Fruit fly (Drosophila melanogaster) whole organism, embryonic: Measurements from ENCODE around the gene corto.

ENCODE experiments used
- B-H1 ChIP-seq: fragments of 200-800 bp; sonication (Bioruptor generic); IDR thresholded peaks from 3 replicates; pipeline ENCODE4 v1.3.6; 2022; ENCODE audit warnings: missing biosample characterization, missing genetic modification characterization
- Blimp-1 ChIP-seq: fragments of 200-800 bp; sonication (Bioruptor generic); optimal IDR thresholded peaks from 3 replicates; lab custom pipeline; 2018; ENCODE audit warnings: missing biosample characterization, missing genetic modification characterization, mild to moderate bottlenecking, moderate library complexity, missing genetic modification reagents
- CG10565 ChIP-seq: fragments of 200-800 bp; sonication (Bioruptor generic); optimal IDR thresholded peaks from 3 replicates; lab custom pipeline; 2016; ENCODE audit warnings: missing biosample characterization, mild to moderate bottlenecking, missing genetic modification characterization
- CG11398 ChIP-seq: fragments of 200-800 bp; sonication (Bioruptor generic); optimal IDR thresholded peaks from 2 replicates; lab custom pipeline; 2016; ENCODE audit warnings: missing biosample characterization, missing genetic modification characterization
- CG11504 ChIP-seq: fragments of 200-800 bp; sonication (Bioruptor generic); optimal IDR thresholded peaks from 3 replicates; lab custom pipeline; 2019; ENCODE audit warnings: missing biosample characterization, mild to moderate bottlenecking, missing genetic modification characterization, moderate library complexity
- CG12299 ChIP-seq: fragments of 200-800 bp; sonication (Bioruptor generic); optimal IDR thresholded peaks from 2 replicates; lab custom pipeline; 2018; ENCODE audit warnings: missing biosample characterization, mild to moderate bottlenecking, missing genetic modification characterization
- CG13287 ChIP-seq: fragments of 200-800 bp; sonication (Bioruptor generic); IDR thresholded peaks from 2 replicates; pipeline ENCODE4 v1.3.6; 2022; ENCODE audit warnings: missing biosample characterization, missing genetic modification characterization; ENCODE audit not compliant: partially characterized antibody
- CG13424 ChIP-seq: fragments of 200-800 bp; sonication (Bioruptor generic); optimal IDR thresholded peaks from 2 replicates; lab custom pipeline; 2019; ENCODE audit warnings: missing biosample characterization, mild to moderate bottlenecking, missing genetic modification characterization, moderate library complexity
- CG14860 ChIP-seq: fragments of 200-800 bp; sonication (Bioruptor generic); IDR thresholded peaks from 3 replicates; pipeline ENCODE4 v1.3.6; 2022; ENCODE audit warnings: missing biosample characterization, missing genetic modification characterization; ENCODE audit not compliant: partially characterized antibody
- CG2678 ChIP-seq: fragments of 200-800 bp; sonication (Bioruptor generic); optimal IDR thresholded peaks from 3 replicates; lab custom pipeline; 2019; ENCODE audit warnings: missing biosample characterization, mild to moderate bottlenecking, missing genetic modification characterization, moderate library complexity
- CG2875 ChIP-seq: fragments of 200-800 bp; sonication (Bioruptor generic); optimal IDR thresholded peaks from 2 replicates; lab custom pipeline; 2017; ENCODE audit warnings: missing biosample characterization, mild to moderate bottlenecking, missing genetic modification characterization, missing genetic modification reagents
- CG3847 ChIP-seq: fragments of 200-800 bp; sonication (Bioruptor generic); IDR thresholded peaks from 2 replicates; pipeline ENCODE4 v1.3.6; 2022; ENCODE audit warnings: missing biosample characterization, missing genetic modification characterization
- CG6254 ChIP-seq: fragments of 200-800 bp; sonication (Bioruptor generic); optimal IDR thresholded peaks from 3 replicates; lab custom pipeline; 2017; ENCODE audit warnings: mild to moderate bottlenecking, missing biosample characterization, missing genetic modification reagents, missing genetic modification characterization
- CG6765 ChIP-seq: fragments of 200-800 bp; sonication (Bioruptor generic); optimal IDR thresholded peaks from 3 replicates; lab custom pipeline; 2017; ENCODE audit warnings: missing biosample characterization, mild to moderate bottlenecking, missing genetic modification characterization
- CG7963 ChIP-seq: fragments of 200-800 bp; sonication (Bioruptor generic); IDR thresholded peaks from 3 replicates; pipeline ENCODE4 v1.3.6; 2022; ENCODE audit warnings: missing biosample characterization, missing genetic modification characterization; ENCODE audit not compliant: partially characterized antibody
- CG8478 ChIP-seq: fragments of >200 bp; optimal IDR thresholded peaks from 2 replicates; lab custom pipeline; 2018
- CG8924 ChIP-seq: fragments of 200-800 bp; optimal IDR thresholded peaks from 3 replicates; lab custom pipeline; 2019; ENCODE audit warnings: missing biosample characterization, mild to moderate bottlenecking, missing genetic modification characterization, moderate library complexity
- CkIIα-i1 ChIP-seq: fragments of 200-800 bp; sonication (Bioruptor generic); IDR thresholded peaks from 2 replicates; pipeline ENCODE4 v1.3.6; 2022; ENCODE audit warnings: missing biosample characterization, missing genetic modification characterization
- Dip3 ChIP-seq: fragments of 200-800 bp; sonication (Bioruptor generic); optimal IDR thresholded peaks from 3 replicates; lab custom pipeline; 2016; ENCODE audit warnings: missing biosample characterization, missing genetic modification characterization
- Doc3 ChIP-seq: fragments of 200-800 bp; sonication (Bioruptor generic); IDR thresholded peaks from 3 replicates; pipeline ENCODE4 v1.3.6; 2022; ENCODE audit warnings: missing biosample characterization, missing genetic modification characterization; ENCODE audit not compliant: partially characterized antibody
- Eip74EF ChIP-seq, 2 experiments: fragments of 200-800 bp in 1 of 2; fragments of >200 bp in 1 of 2; sonication (Bioruptor generic) in 1 of 2; optimal IDR thresholded peaks; 2 replicates each; lab custom pipeline; 2017 to 2019; ENCODE audit warnings: missing biosample characterization in 2 of 2, missing genetic modification characterization in 2 of 2, mild to moderate bottlenecking in 1 of 2, moderate library complexity in 1 of 2
- Hmr ChIP-seq: fragments of 200-800 bp; sonication (Bioruptor generic); optimal IDR thresholded peaks from 3 replicates; lab custom pipeline; 2017; ENCODE audit warnings: mild to moderate bottlenecking, missing biosample characterization, missing genetic modification reagents, missing genetic modification characterization
- Hr3 ChIP-seq: fragments of 200-800 bp; sonication (Bioruptor generic); optimal IDR thresholded peaks from 3 replicates; lab custom pipeline; 2016; ENCODE audit warnings: missing biosample characterization, missing genetic modification characterization
- MTF-1 ChIP-seq: fragments of 200-800 bp; sonication (Bioruptor generic); optimal IDR thresholded peaks from 2 replicates; lab custom pipeline; 2018; ENCODE audit warnings: missing biosample characterization, mild to moderate bottlenecking, missing genetic modification characterization, borderline replicate concordance
- NC2α ChIP-seq: fragments of 200-800 bp; sonication (Bioruptor generic); optimal IDR thresholded peaks from 2 replicates; lab custom pipeline; 2016; ENCODE audit warnings: missing biosample characterization, missing genetic modification characterization
- PHDP ChIP-seq: fragments of 200-800 bp; sonication (Bioruptor generic); optimal IDR thresholded peaks from 3 replicates; lab custom pipeline; 2018; ENCODE audit warnings: missing biosample characterization, mild to moderate bottlenecking, missing genetic modification characterization, moderate library complexity
- YL-1 ChIP-seq: fragments of 200-800 bp; sonication (Bioruptor generic); optimal IDR thresholded peaks from 3 replicates; lab custom pipeline; 2017; ENCODE audit warnings: missing biosample characterization, mild to moderate bottlenecking, missing genetic modification characterization
- ab ChIP-seq: fragments of 200-800 bp; sonication (Bioruptor generic); optimal IDR thresholded peaks from 2 replicates; lab custom pipeline; 2016; ENCODE audit warnings: missing biosample characterization, missing genetic modification characterization
- ac ChIP-seq: fragments of 200-800 bp; sonication (Bioruptor generic); optimal IDR thresholded peaks from 3 replicates; lab custom pipeline; 2017; ENCODE audit warnings: missing biosample characterization, mild to moderate bottlenecking, missing genetic modification characterization
- ap ChIP-seq: fragments of 200-800 bp; sonication (Bioruptor generic); IDR thresholded peaks from 2 replicates; pipeline ENCODE4 v1.3.6; 2022; ENCODE audit warnings: missing biosample characterization, missing genetic modification characterization
- cad ChIP-seq: fragments of >200 bp; optimal IDR thresholded peaks from 2 replicates; lab custom pipeline; 2017; ENCODE audit warnings: missing biosample characterization, missing genetic modification characterization
- caup ChIP-seq: fragments of 200-800 bp; sonication (Bioruptor generic); optimal IDR thresholded peaks from 3 replicates; lab custom pipeline; 2017; ENCODE audit warnings: missing biosample characterization, mild to moderate bottlenecking, missing genetic modification characterization, moderate library complexity; ENCODE audit not compliant: severe bottlenecking
- crol ChIP-seq: fragments of 200-800 bp; sonication (Bioruptor generic); IDR thresholded peaks from 2 replicates; pipeline ENCODE4 v1.3.6; 2022; ENCODE audit warnings: missing biosample characterization, missing genetic modification characterization
- danr ChIP-seq: fragments of 200-800 bp; sonication (Bioruptor generic); IDR thresholded peaks from 2 replicates; pipeline ENCODE4 v1.3.6; 2022; ENCODE audit warnings: missing biosample characterization, missing genetic modification characterization
- dmrt99B ChIP-seq: fragments of 200-800 bp; sonication (Bioruptor generic); optimal IDR thresholded peaks from 2 replicates; lab custom pipeline; 2018; ENCODE audit warnings: missing biosample characterization, mild to moderate bottlenecking, missing genetic modification characterization, moderate library complexity
- knrl ChIP-seq: fragments of 200-800 bp; sonication (Bioruptor generic); IDR thresholded peaks from 3 replicates; pipeline ENCODE4 v1.3.6; 2022; ENCODE audit warnings: missing biosample characterization, missing genetic modification characterization; ENCODE audit not compliant: partially characterized antibody
- nerfin-2 ChIP-seq: fragments of 200-800 bp; sonication (Bioruptor generic); IDR thresholded peaks from 2 replicates; pipeline ENCODE4 v1.3.6; 2022; ENCODE audit warnings: missing biosample characterization, missing genetic modification characterization; ENCODE audit not compliant: partially characterized antibody
- prd ChIP-seq, 3 experiments: fragments of >200 bp in 2 of 3; fragments of 200-800 bp in 1 of 3; sonication (Bioruptor generic) in 1 of 3; optimal IDR thresholded peaks in 2 of 3; IDR thresholded peaks in 1 of 3; 2 replicates in 2 of 3; 3 replicates in 1 of 3; pipeline versions ENCODE4 v1.3.6 to Lab custom; 2017 to 2022; ENCODE audit warnings: missing biosample characterization in 1 of 3, missing genetic modification characterization in 1 of 3
- pzg ChIP-seq: fragments of 200-800 bp; sonication (Bioruptor generic); optimal IDR thresholded peaks from 3 replicates; lab custom pipeline; 2018; ENCODE audit warnings: missing biosample characterization, mild to moderate bottlenecking, missing genetic modification characterization, moderate library complexity
- sens-2 ChIP-seq: fragments of 200-800 bp; sonication (Bioruptor generic); IDR thresholded peaks from 2 replicates; pipeline ENCODE4 v1.3.6; 2022; ENCODE audit warnings: missing biosample characterization, missing genetic modification characterization
- shn ChIP-seq: fragments of 200-800 bp; sonication (Bioruptor generic); optimal IDR thresholded peaks from 3 replicates; lab custom pipeline; 2016; ENCODE audit warnings: missing biosample characterization, missing genetic modification characterization
- slbo ChIP-seq: fragments of 200-800 bp; sonication (Bioruptor generic); IDR thresholded peaks from 2 replicates; pipeline ENCODE4 v1.3.6; 2022; ENCODE audit warnings: missing biosample characterization, missing genetic modification characterization
- tin ChIP-seq: fragments of 200-800 bp; sonication (Bioruptor generic); optimal IDR thresholded peaks from 3 replicates; lab custom pipeline; 2016; ENCODE audit warnings: missing biosample characterization, missing genetic modification characterization
- tll ChIP-seq, 2 experiments: fragments of 200-800 bp in 1 of 2; fragments of >200 bp in 1 of 2; sonication (Bioruptor generic) in 1 of 2; optimal IDR thresholded peaks; 2 replicates each; lab custom pipeline; 2017 to 2019; ENCODE audit warnings: missing biosample characterization in 2 of 2, missing genetic modification characterization in 2 of 2, mild to moderate bottlenecking in 1 of 2, moderate library complexity in 1 of 2
- usp ChIP-seq: fragments of >200 bp; optimal IDR thresholded peaks from 2 replicates; lab custom pipeline; 2017; ENCODE audit warnings: missing biosample characterization, missing genetic modification characterization
- vvl ChIP-seq: fragments of 200-800 bp; sonication (Bioruptor generic); IDR thresholded peaks from 2 replicates; pipeline ENCODE4 v1.3.6; 2022; ENCODE audit warnings: missing biosample characterization, missing genetic modification characterization
- zen ChIP-seq: fragments of 200-800 bp; sonication (Bioruptor generic); optimal IDR thresholded peaks from 3 replicates; lab custom pipeline; 2018; ENCODE audit warnings: missing biosample characterization, mild to moderate bottlenecking, missing genetic modification characterization, moderate library complexity

Gene corto

DNA sequence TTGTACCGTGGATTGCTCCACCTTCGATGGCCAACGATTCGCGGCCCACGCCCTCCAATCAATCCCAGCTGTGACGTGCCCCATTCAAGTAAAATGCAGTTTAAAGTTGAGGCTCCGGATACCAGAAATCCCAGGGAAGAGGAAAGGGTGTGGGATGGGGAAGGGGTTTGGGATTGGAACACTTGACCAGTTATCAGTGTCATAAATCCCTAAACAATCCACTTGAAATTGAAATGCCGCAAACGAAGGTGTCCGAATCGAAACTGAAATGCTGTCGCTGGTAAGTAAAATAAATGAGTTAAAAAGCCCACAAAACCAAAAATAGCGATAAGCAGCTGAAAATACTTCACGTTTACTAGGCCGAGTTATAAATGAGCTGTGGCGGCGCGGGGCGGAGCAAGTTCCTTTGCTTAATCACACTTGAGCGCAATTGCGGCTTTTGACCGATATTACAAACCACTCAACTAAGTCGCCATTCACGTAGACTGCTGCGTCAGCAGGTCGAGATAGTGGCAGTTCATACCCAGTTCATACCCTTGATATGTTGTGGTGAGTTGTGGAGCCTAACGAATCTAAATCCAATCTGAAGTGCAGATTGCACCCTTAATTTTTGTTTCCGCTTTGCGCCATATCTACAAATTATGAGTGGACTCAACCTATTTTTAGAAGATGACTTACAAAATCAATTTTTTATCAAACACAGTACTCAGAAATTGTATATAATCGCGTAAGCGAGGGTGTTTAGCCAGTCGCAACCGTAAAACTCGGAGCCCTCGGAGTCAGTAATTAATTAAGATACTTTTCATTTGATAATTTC, 22.1 kb downstream of the corto start (continued):
- no peak for TF ChIP-seq pzg
- no peak for TF ChIP-seq CkIIα-i1
- TF ChIP-seq usp (GFP tag; lab: Kevin White, UChicago) = no peak
- no peak for TF ChIP-seq ab (GFP tag; lab: Kevin White, UChicago)
- no peak for TF ChIP-seq CG10565 (GFP tag; lab: Kevin White, UChicago)
- TF ChIP-seq CG11504 = peak; percentile 18
- TF ChIP-seq CG8924 (tag; lab: Kevin White, UChicago) = no peak
- no peak for TF ChIP-seq knrl (GFP tag; lab: Robert Waterston, UW)
- TF ChIP-seq CG2875 (GFP tag; lab: Kevin White, UChicago) = no peak
- no peak; the same call in 1 of the 2 replicates for TF ChIP-seq CG3847 (GFP tag; lab: Robert Waterston, UW)
- TF ChIP-seq Hmr (GFP tag; lab: Kevin White, UChicago) = peak; percentile 37
- TF ChIP-seq MTF-1 = peak; percentile 14
- peak; percentile 67; the same call in 1 of the 2 replicates for TF ChIP-seq crol (GFP tag; lab: Robert Waterston, UW)
- TF ChIP-seq CG6765 (GFP tag; lab: Kevin White, UChicago) = no peak
- TF ChIP-seq PHDP (tag; lab: Kevin White, UChicago) = no peak
- no peak for TF ChIP-seq tll (GFP tag; optimal IDR thresholded peaks at IDR 0.05; lab: Kevin White, UChicago)
- TF ChIP-seq dmrt99B = peak; percentile 11
- no peak for TF ChIP-seq tin (GFP tag; lab: Kevin White, UChicago)
- TF ChIP-seq Dip3 = peak; percentile 53
- TF ChIP-seq ac (GFP tag; lab: Kevin White, UChicago) = no peak
- TF ChIP-seq slbo = peak; percentile 43; the same call in 1 of the 2 replicates
- no peak for TF ChIP-seq ap
- no peak for TF ChIP-seq YL-1
- no peak for TF ChIP-seq Hr3 (GFP tag; lab: Kevin White, UChicago)
- no peak for TF ChIP-seq shn
- TF ChIP-seq caup = no peak
- no peak for TF ChIP-seq Doc3
- TF ChIP-seq CG13424 (tag; lab: Kevin White, UChicago) = no peak
- peak; percentile 24 for TF ChIP-seq CG2678 (tag; lab: Kevin White, UChicago)
- TF ChIP-seq Eip74EF (GFP tag; optimal IDR thresholded peaks at IDR 0.05; lab: Kevin White, UChicago) = peak in 1 of 2 experiments; percentile 39
- TF ChIP-seq Blimp-1 (GFP tag; lab: Kevin White, UChicago) = no peak
- no peak for TF ChIP-seq zen (tag; lab: Kevin White, UChicago)
- no peak for TF ChIP-seq CG8478 (lab: Kevin White, UChicago)
- TF ChIP-seq nerfin-2 (GFP tag; lab: Robert Waterston, UW) = 0 out of 2 replicates have a peak, but pooled peaks have one; percentile 30
- no peak for TF ChIP-seq CG12299 (tag; lab: Kevin White, UChicago)
- no peak for TF ChIP-seq NC2α (GFP tag; lab: Kevin White, UChicago)
- no peak for TF ChIP-seq danr
- TF ChIP-seq sens-2 = 0 out of 2 replicates have a peak, but pooled peaks have one; percentile 43
- no peak for TF ChIP-seq B-H1 (GFP tag; lab: Robert Waterston, UW)
- TF ChIP-seq CG13287 = no peak
- no peak for TF ChIP-seq CG14860 (GFP tag; lab: Robert Waterston, UW)
- peak; percentile 27 for TF ChIP-seq CG6254 (GFP tag; lab: Kevin White, UChicago)
- TF ChIP-seq prd (optimal IDR thresholded peaks at IDR 0.05; lab: Kevin White, UChicago) = no peak
- 0 out of 3 replicates have a peak, but pooled peaks have one; percentile 14 for TF ChIP-seq prd (GFP tag; IDR thresholded peaks at IDR 0.05; lab: Robert Waterston, UW)
- TF ChIP-seq cad (GFP tag; lab: Kevin White, UChicago) = no peak
- TF ChIP-seq CG11398 (GFP tag; lab: Kevin White, UChicago) = no peak
- no peak for TF ChIP-seq CG7963 (GFP tag; lab: Robert Waterston, UW)
- TF ChIP-seq vvl (GFP tag; lab: Robert Waterston, UW) = no peak
